Worm (Caenorhabditis elegans) whole organism, mixed stage, embryonic: Measurements from ENCODE around the gene lin-8.

ENCODE experiments used
- lin-13 ChIP-seq: fragments of 150-350 bp; optimal IDR thresholded peaks from 2 replicates; lab custom pipeline; 2014; ENCODE audit warnings: missing biosample characterization, missing genetic modification characterization
- lsy-2 ChIP-seq: fragments of 150-350 bp; optimal IDR thresholded peaks from 2 replicates; lab custom pipeline; 2014; ENCODE audit warnings: missing biosample characterization, missing genetic modification characterization
- mls-2 ChIP-seq: sonication (generic microtip); optimal IDR thresholded peaks from 2 replicates; lab custom pipeline; 2016; ENCODE audit warnings: mild to moderate bottlenecking, missing genetic modification characterization, moderate library complexity, missing compliant biosample characterization
- pha-4 ChIP-seq: fragments of 150-350 bp; optimal IDR thresholded peaks from 2 replicates; lab custom pipeline; 2018; ENCODE audit warnings: missing biosample characterization, missing genetic modification reagents, missing genetic modification characterization
- sem-2 ChIP-seq: fragments of 200-800 bp; sonication (Bioruptor generic); optimal IDR thresholded peaks from 2 replicates; lab custom pipeline; 2018; ENCODE audit warnings: mild to moderate bottlenecking, missing genetic modification characterization, missing compliant biosample characterization

DNA sequence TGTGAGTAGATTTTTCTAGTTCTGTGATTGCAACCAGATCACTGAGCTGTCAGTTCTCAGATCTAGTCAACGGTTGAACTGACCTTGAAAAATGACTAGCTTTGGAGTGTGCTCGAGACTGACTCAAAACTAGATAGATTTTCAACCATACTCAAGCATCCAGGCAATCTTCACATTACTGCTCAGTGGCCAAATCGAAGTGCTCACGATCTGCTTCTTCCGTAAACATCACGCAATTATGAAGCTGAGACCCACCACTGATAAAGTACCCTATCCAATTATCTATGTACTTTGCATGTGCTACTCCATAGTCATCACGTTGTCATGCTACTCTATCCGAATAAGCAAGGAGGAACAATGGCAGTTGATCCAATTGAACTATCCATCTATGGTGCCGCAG lies 5.3 kb upstream of the lin-8 start:
- TF ChIP-seq mls-2 (no peak), lin-13 (tag; lab: Kevin White, UChicago) (no peak), sem-2 (GFP tag; lab: Kevin White, UChicago) (no peak), lsy-2 (tag; lab: Kevin White, UChicago) (no peak), pha-4 (tag; lab: Kevin White, UChicago) (no peak)
